Fruit fly (Drosophila melanogaster) whole organism, embryonic: ENCODE results near the gene CG44006.
A peak's percentile ranks its signal among the peaks of the same experiment; 100 is the strongest.

Source experiments
- BEAF-32 ChIP-seq: fragments of 200-800 bp; sonication (Bioruptor generic); optimal IDR thresholded peaks from 3 replicates; lab custom pipeline; 2017; ENCODE audit warnings: missing biosample characterization, missing genetic modification characterization, mild to moderate bottlenecking, moderate library complexity, missing genetic modification reagents
- CG10543 ChIP-seq: fragments of 200-800 bp; sonication (Bioruptor generic); optimal IDR thresholded peaks from 3 replicates; lab custom pipeline; 2017; ENCODE audit warnings: missing biosample characterization, mild to moderate bottlenecking, missing genetic modification characterization, moderate library complexity
- CG12104 ChIP-seq: fragments of 200-800 bp; sonication (Bioruptor generic); optimal IDR thresholded peaks from 3 replicates; lab custom pipeline; 2016; ENCODE audit warnings: missing biosample characterization, missing genetic modification characterization
- CG12744 ChIP-seq: fragments of 200-800 bp; sonication (Bioruptor generic); optimal IDR thresholded peaks from 2 replicates; lab custom pipeline; 2016; ENCODE audit warnings: missing biosample characterization, missing genetic modification characterization
- CG14050 ChIP-seq: fragments of 200-800 bp; sonication (Bioruptor generic); IDR thresholded peaks from 3 replicates; pipeline ENCODE4 v1.3.6; 2022; ENCODE audit warnings: missing biosample characterization, missing genetic modification characterization
- CG1529 ChIP-seq: fragments of 200-800 bp; sonication (Bioruptor generic); optimal IDR thresholded peaks from 3 replicates; lab custom pipeline; 2018; ENCODE audit warnings: missing biosample characterization, missing genetic modification characterization
- CG1647 ChIP-seq: fragments of 200-800 bp; sonication (Bioruptor generic); optimal IDR thresholded peaks from 3 replicates; lab custom pipeline; 2016; ENCODE audit warnings: missing biosample characterization, missing genetic modification characterization
- CG31388 ChIP-seq: fragments of 200-800 bp; sonication (Bioruptor generic); optimal IDR thresholded peaks from 2 replicates; lab custom pipeline; 2016; ENCODE audit warnings: missing biosample characterization, missing genetic modification characterization
- CG3163 ChIP-seq: fragments of 200-800 bp; sonication (Bioruptor generic); optimal IDR thresholded peaks from 3 replicates; lab custom pipeline; 2016; ENCODE audit warnings: missing biosample characterization, missing genetic modification characterization
- CG34224 ChIP-seq: fragments of 200-800 bp; sonication (Bioruptor generic); IDR thresholded peaks from 3 replicates; pipeline ENCODE4 v1.3.6; 2022; ENCODE audit warnings: missing biosample characterization, missing genetic modification characterization; ENCODE audit not compliant: partially characterized antibody
- CG4404 ChIP-seq: fragments of 200-800 bp; sonication (Bioruptor generic); IDR thresholded peaks from 2 replicates; pipeline ENCODE4 v1.3.6; 2022; ENCODE audit warnings: missing biosample characterization, missing genetic modification characterization
- CG4617 ChIP-seq: fragments of 200-800 bp; sonication (Bioruptor generic); optimal IDR thresholded peaks from 3 replicates; lab custom pipeline; 2016; ENCODE audit warnings: missing biosample characterization, missing genetic modification characterization, borderline replicate concordance
- CG4854 ChIP-seq: fragments of 200-800 bp; sonication (Bioruptor generic); optimal IDR thresholded peaks from 2 replicates; lab custom pipeline; 2016; ENCODE audit warnings: missing biosample characterization, missing genetic modification characterization, inconsistent platforms
- CG5245 ChIP-seq: fragments of 200-800 bp; sonication (Bioruptor generic); optimal IDR thresholded peaks from 3 replicates; lab custom pipeline; 2016; ENCODE audit warnings: missing biosample characterization, missing genetic modification characterization
- CG6654 ChIP-seq: fragments of 200-800 bp; sonication (Bioruptor generic); optimal IDR thresholded peaks from 2 replicates; lab custom pipeline; 2017; ENCODE audit warnings: missing biosample characterization, mild to moderate bottlenecking, missing genetic modification characterization
- CG6689 ChIP-seq: fragments of 200-800 bp; sonication (Bioruptor generic); IDR thresholded peaks from 2 replicates; pipeline ENCODE4 v1.3.6; 2022; ENCODE audit warnings: missing biosample characterization, missing genetic modification characterization
- CG7556 ChIP-seq: fragments of 200-800 bp; sonication (Bioruptor generic); optimal IDR thresholded peaks from 2 replicates; lab custom pipeline; 2017; ENCODE audit warnings: missing biosample characterization, mild to moderate bottlenecking, missing genetic modification characterization
- CG8478 ChIP-seq: fragments of >200 bp; optimal IDR thresholded peaks from 2 replicates; lab custom pipeline; 2018
- CG9797 ChIP-seq: fragments of 200-800 bp; sonication (Bioruptor generic); optimal IDR thresholded peaks from 3 replicates; lab custom pipeline; 2018; ENCODE audit warnings: missing biosample characterization, mild to moderate bottlenecking, missing genetic modification characterization
- Dbx ChIP-seq: fragments of 200-800 bp; sonication (Bioruptor generic); IDR thresholded peaks from 3 replicates; pipeline ENCODE4 v1.3.6; 2022; ENCODE audit warnings: missing biosample characterization, missing genetic modification characterization
- Doc2 ChIP-seq: fragments of 200-800 bp; sonication (Bioruptor generic); IDR thresholded peaks from 2 replicates; pipeline ENCODE4 v1.3.6; 2022; ENCODE audit warnings: missing biosample characterization, missing genetic modification characterization
- Drgx ChIP-seq: fragments of 200-800 bp; sonication (Bioruptor generic); IDR thresholded peaks from 2 replicates; pipeline ENCODE4 v1.3.6; 2022; ENCODE audit warnings: missing biosample characterization, missing genetic modification characterization
- Gsc ChIP-seq: fragments of 200-800 bp; sonication (Bioruptor generic); IDR thresholded peaks from 2 replicates; pipeline ENCODE4 v1.3.6; 2022; ENCODE audit warnings: missing biosample characterization, missing genetic modification characterization
- Gug ChIP-seq: fragments of 200-800 bp; sonication (Bioruptor generic); IDR thresholded peaks from 4 replicates; pipeline ENCODE4 v1.3.6; 2022; ENCODE audit warnings: missing biosample characterization, missing genetic modification characterization
- H2.0 ChIP-seq: fragments of 200-800 bp; sonication (Bioruptor generic); IDR thresholded peaks from 2 replicates; pipeline ENCODE4 v1.3.6; 2022; ENCODE audit warnings: missing biosample characterization, missing genetic modification characterization
- HLH3B ChIP-seq: fragments of 200-800 bp; sonication (Bioruptor generic); IDR thresholded peaks from 2 replicates; pipeline ENCODE4 v1.3.6; 2022; ENCODE audit warnings: missing biosample characterization, missing genetic modification characterization
- HmgZ ChIP-seq: fragments of 200-800 bp; sonication (Bioruptor generic); optimal IDR thresholded peaks from 2 replicates; lab custom pipeline; 2018; ENCODE audit warnings: missing biosample characterization, mild to moderate bottlenecking, missing genetic modification characterization
- Hmr ChIP-seq: fragments of 200-800 bp; sonication (Bioruptor generic); optimal IDR thresholded peaks from 3 replicates; lab custom pipeline; 2017; ENCODE audit warnings: mild to moderate bottlenecking, missing biosample characterization, missing genetic modification reagents, missing genetic modification characterization
- Hr3 ChIP-seq: fragments of 200-800 bp; sonication (Bioruptor generic); optimal IDR thresholded peaks from 3 replicates; lab custom pipeline; 2016; ENCODE audit warnings: missing biosample characterization, missing genetic modification characterization
- Ptx1 ChIP-seq: fragments of 200-800 bp; sonication (Bioruptor generic); IDR thresholded peaks from 2 replicates; pipeline ENCODE4 v1.3.6; 2022; ENCODE audit warnings: missing biosample characterization, missing genetic modification characterization
- Trl ChIP-seq, 3 experiments: fragments of >200 bp in 2 of 3; fragments of 200-800 bp in 1 of 3; sonication (Bioruptor generic) in 1 of 3; optimal IDR thresholded peaks; 2 replicates in 1 of 3; 3 replicates in 2 of 3; lab custom pipeline; 2016 to 2017; ENCODE audit warnings: missing biosample characterization in 1 of 3, missing genetic modification characterization in 1 of 3
- Vsx1 ChIP-seq: fragments of 200-800 bp; sonication (Bioruptor generic); optimal IDR thresholded peaks from 2 replicates; lab custom pipeline; 2017; ENCODE audit warnings: missing biosample characterization, mild to moderate bottlenecking, missing genetic modification characterization, missing genetic modification reagents
- ase ChIP-seq: fragments of 200-800 bp; sonication (Bioruptor generic); IDR thresholded peaks from 3 replicates; pipeline ENCODE4 v1.3.6; 2022; ENCODE audit warnings: missing biosample characterization, missing genetic modification characterization
- cg ChIP-seq: fragments of 200-800 bp; sonication (Bioruptor generic); optimal IDR thresholded peaks from 3 replicates; lab custom pipeline; 2019; ENCODE audit warnings: missing biosample characterization, mild to moderate bottlenecking, missing genetic modification characterization, moderate library complexity
- corto ChIP-seq: fragments of 200-800 bp; sonication (Bioruptor generic); optimal IDR thresholded peaks from 2 replicates; lab custom pipeline; 2016; ENCODE audit warnings: missing biosample characterization, mild to moderate bottlenecking, missing genetic modification characterization, moderate library complexity
- croc ChIP-seq: fragments of 200-800 bp; sonication (Bioruptor generic); conservative IDR thresholded peaks from 3 replicates; pipeline ENCODE4 v1.3.6; 2022; ENCODE audit warnings: missing biosample characterization, missing genetic modification characterization
- dmrt99B ChIP-seq: fragments of 200-800 bp; sonication (Bioruptor generic); optimal IDR thresholded peaks from 2 replicates; lab custom pipeline; 2018; ENCODE audit warnings: missing biosample characterization, mild to moderate bottlenecking, missing genetic modification characterization, moderate library complexity
- h ChIP-seq: fragments of >200 bp; optimal IDR thresholded peaks from 2 replicates; lab custom pipeline; 2017
- jigr1 ChIP-seq: fragments of 200-800 bp; sonication (Bioruptor generic); IDR thresholded peaks from 3 replicates; pipeline ENCODE4 v1.3.6; 2022; ENCODE audit warnings: missing biosample characterization, missing genetic modification characterization
- nmo ChIP-seq: fragments of 200-800 bp; sonication (Bioruptor generic); optimal IDR thresholded peaks from 2 replicates; lab custom pipeline; 2018; ENCODE audit warnings: missing biosample characterization, mild to moderate bottlenecking, missing genetic modification characterization, moderate library complexity
- org-1 ChIP-seq: fragments of 200-800 bp; sonication (Bioruptor generic); optimal IDR thresholded peaks from 2 replicates; lab custom pipeline; 2017; ENCODE audit warnings: missing biosample characterization, missing genetic modification characterization
- otp ChIP-seq: fragments of 200-800 bp; sonication (Bioruptor generic); IDR thresholded peaks from 3 replicates; pipeline ENCODE4, ENCODE4 v1.3.6; 2022; ENCODE audit warnings: missing biosample characterization, missing genetic modification characterization
- sna ChIP-seq: fragments of 200-800 bp; sonication (Bioruptor generic); IDR thresholded peaks from 2 replicates; pipeline ENCODE4 v1.3.6; 2022; ENCODE audit warnings: missing biosample characterization, missing genetic modification characterization; ENCODE audit not compliant: partially characterized antibody
- tgo ChIP-seq: fragments of 200-800 bp; sonication (Bioruptor generic); IDR thresholded peaks from 3 replicates; pipeline ENCODE4 v1.3.6; 2022; ENCODE audit warnings: missing biosample characterization, missing genetic modification characterization
- ttk ChIP-seq: fragments of 200-800 bp; sonication (Bioruptor generic); IDR thresholded peaks from 2 replicates; pipeline ENCODE4 v2.1.2; 2022; ENCODE audit warnings: missing biosample characterization, missing genetic modification characterization
- usp ChIP-seq: fragments of >200 bp; optimal IDR thresholded peaks from 2 replicates; lab custom pipeline; 2017; ENCODE audit warnings: missing biosample characterization, missing genetic modification characterization
- vfl ChIP-seq: fragments of 200-800 bp; sonication (Bioruptor generic); optimal IDR thresholded peaks from 2 replicates; lab custom pipeline; 2016; ENCODE audit warnings: missing biosample characterization, missing genetic modification characterization
- zen2 ChIP-seq: fragments of 200-800 bp; sonication (Bioruptor generic); IDR thresholded peaks from 3 replicates; pipeline ENCODE4 v1.3.6; 2022; ENCODE audit warnings: missing biosample characterization, missing genetic modification characterization; ENCODE audit not compliant: partially characterized antibody
- zfh1 ChIP-seq: fragments of 200-800 bp; sonication (Bioruptor generic); IDR thresholded peaks from 3 replicates; pipeline ENCODE4 v1.3.6; 2022; ENCODE audit warnings: missing biosample characterization, missing genetic modification characterization
- zfh2 ChIP-seq: fragments of 200-800 bp; sonication (Bioruptor generic); optimal IDR thresholded peaks from 2 replicates; lab custom pipeline; 2016; ENCODE audit warnings: missing biosample characterization, missing genetic modification characterization

Gene CG44006

dm6 chr3L:18114038-18114926 lies 44.3 kb upstream of the CG44006 start (continued):
- TF ChIP-seq CG6689 (GFP tag; lab: Robert Waterston, UW) (no peak; the same call in 1 of the 2 replicates), CG1529 (GFP tag; lab: Kevin White, UChicago) (peak; percentile 53), CG7556 (GFP tag; lab: Kevin White, UChicago) (peak; percentile 66), Doc2 (no peak), Vsx1 (GFP tag; lab: Kevin White, UChicago) (no peak), CG4854 (GFP tag; lab: Kevin White, UChicago) (no peak), zen2 (GFP tag; lab: Robert Waterston, UW) (no peak), ase (GFP tag; lab: Robert Waterston, UW) (no peak; the same call in 1 of the 3 replicates), CG5245 (peak; percentile 35), HmgZ (tag; lab: Kevin White, UChicago) (peak; percentile 31), CG8478 (lab: Kevin White, UChicago) (no peak), CG6654 (GFP tag; lab: Kevin White, UChicago) (no peak), Gsc (GFP tag; lab: Robert Waterston, UW) (no peak), CG9797 (GFP tag; lab: Kevin White, UChicago) (no peak), otp (GFP tag; lab: Robert Waterston, UW) (no peak), H2.0 (GFP tag; lab: Robert Waterston, UW) (peak; percentile 52), zfh1 (GFP tag; lab: Robert Waterston, UW) (peak; percentile 45; the same call in 1 of the 3 replicates), nmo (peak; percentile 55), dmrt99B (tag; lab: Kevin White, UChicago) (peak; percentile 77), ttk (GFP tag; lab: Robert Waterston, UW) (peak; percentile 55; the same call in 1 of the 2 replicates), corto (GFP tag; lab: Kevin White, UChicago) (no peak), CG14050 (GFP tag; lab: Robert Waterston, UW) (peak; percentile 15; the same call in 1 of the 3 replicates), BEAF-32 (GFP tag; lab: Kevin White, UChicago) (no peak), org-1 (GFP tag; lab: Kevin White, UChicago) (no peak), vfl (no peak), Drgx (GFP tag; lab: Robert Waterston, UW) (peak; percentile 13; the same call in 1 of the 2 replicates), CG12104 (GFP tag; lab: Kevin White, UChicago) (no peak), HLH3B (GFP tag; lab: Robert Waterston, UW) (peak; percentile 50; the same call in 1 of the 2 replicates), CG31388 (GFP tag; lab: Kevin White, UChicago) (no peak), Hmr (GFP tag; lab: Kevin White, UChicago) (peak; percentile 65), usp (GFP tag; lab: Kevin White, UChicago) (no peak), Trl (optimal IDR thresholded peaks at IDR 0.05; lab: Kevin White, UChicago) (peak in 1 of 2 experiments; percentile 2), Trl (GFP tag; optimal IDR thresholded peaks at IDR 0.05; lab: Kevin White, UChicago) (peak; percentile 54), CG34224 (GFP tag; lab: Robert Waterston, UW) (no peak), CG4404 (no peak), CG1647 (GFP tag; lab: Kevin White, UChicago) (no peak), Gug (no peak), croc (no peak), sna (GFP tag; lab: Robert Waterston, UW) (no peak), Dbx (GFP tag; lab: Robert Waterston, UW) (peak; percentile 66), Ptx1 (peak; percentile 32; the same call in 1 of the 2 replicates), jigr1 (GFP tag; lab: Robert Waterston, UW) (no peak), CG12744 (GFP tag; lab: Kevin White, UChicago) (peak; percentile 3), h (lab: Kevin White, UChicago) (no peak), Hr3 (GFP tag; lab: Kevin White, UChicago) (peak; percentile 33), tgo (GFP tag; lab: Robert Waterston, UW) (peak; percentile 22; the same call in 2 of the 3 replicates), cg (GFP tag; lab: Kevin White, UChicago) (no peak), zfh2 (no peak), CG10543 (peak; percentile 68), CG4617 (GFP tag; lab: Kevin White, UChicago) (no peak), CG3163 (GFP tag; lab: Kevin White, UChicago) (no peak)
